Fruit fly (Drosophila melanogaster) whole organism, wandering third instar larva: ENCODE measurements around the gene BoYb.

Experiments
- Abd-B ChIP-seq: fragments of >200 bp; optimal IDR thresholded peaks from 2 replicates; lab custom pipeline; 2017; ENCODE audit warnings: missing biosample characterization, missing genetic modification characterization
- CG32264 ChIP-seq: fragments of 200-800 bp; sonication (Bioruptor generic); optimal IDR thresholded peaks from 2 replicates; lab custom pipeline; 2016; ENCODE audit warnings: missing biosample characterization, missing genetic modification characterization
- CG9705 ChIP-seq: fragments of 200-800 bp; sonication (Bioruptor generic); optimal IDR thresholded peaks from 2 replicates; lab custom pipeline; 2018; ENCODE audit warnings: missing biosample characterization, mild to moderate bottlenecking, missing genetic modification characterization
- CrebA ChIP-seq: fragments of 200-800 bp; sonication (Bioruptor generic); optimal IDR thresholded peaks from 2 replicates; lab custom pipeline; 2016; ENCODE audit warnings: missing biosample characterization, mild to moderate bottlenecking, missing genetic modification characterization, borderline replicate concordance
- Dfd ChIP-seq: fragments of >200 bp; optimal IDR thresholded peaks from 2 replicates; lab custom pipeline; 2017; ENCODE audit warnings: missing biosample characterization, missing genetic modification characterization
- Dif ChIP-seq: fragments of 200-275, 200-300 bp; sonication (Bioruptor generic); optimal IDR thresholded peaks from 2 replicates; lab custom pipeline; 2018; ENCODE audit warnings: missing biosample characterization, missing genetic modification characterization; ENCODE audit not compliant: partially characterized antibody
- GATAd ChIP-seq: sonication (Bioruptor generic); optimal IDR thresholded peaks from 2 replicates; lab custom pipeline; 2016; ENCODE audit warnings: missing biosample characterization, missing genetic modification characterization
- HLH106 ChIP-seq: fragments of 200-800 bp; optimal IDR thresholded peaks from 3 replicates; lab custom pipeline; 2019; ENCODE audit warnings: missing biosample characterization, mild to moderate bottlenecking, missing genetic modification characterization, moderate library complexity
- Hnf4 ChIP-seq: fragments of 200-800 bp; sonication (Bioruptor generic); optimal IDR thresholded peaks from 2 replicates; lab custom pipeline; 2016; ENCODE audit warnings: missing biosample characterization, mild to moderate bottlenecking, missing genetic modification characterization
- Hr78 ChIP-seq: fragments of >200 bp; optimal IDR thresholded peaks from 2 replicates; lab custom pipeline; 2017; ENCODE audit warnings: missing biosample characterization, missing genetic modification characterization
- Hr83 ChIP-seq: fragments of 200-300 bp; sonication (Bioruptor generic); optimal IDR thresholded peaks from 2 replicates; lab custom pipeline; 2016; ENCODE audit warnings: missing biosample characterization, mild to moderate bottlenecking, missing genetic modification characterization, moderate library complexity; ENCODE audit not compliant: poor library complexity, severe bottlenecking
- N ChIP-seq: fragments of >200 bp; optimal IDR thresholded peaks from 2 replicates; lab custom pipeline; 2018; ENCODE audit warnings: missing biosample characterization, missing external identifiers, missing genetic modification characterization
- OdsH ChIP-seq: fragments of 200-800 bp; sonication (Bioruptor generic); optimal IDR thresholded peaks from 2 replicates; lab custom pipeline; 2016; ENCODE audit warnings: missing biosample characterization, mild to moderate bottlenecking, missing genetic modification characterization
- Rel ChIP-seq, 2 experiments: fragments of 200-800 bp; sonication (Bioruptor generic) in 1 of 2; optimal IDR thresholded peaks; 2 replicates in 1 of 2; 3 replicates in 1 of 2; lab custom pipeline; 2016 to 2019; ENCODE audit warnings: mild to moderate bottlenecking in 2 of 2, missing biosample characterization in 2 of 2, missing genetic modification characterization in 2 of 2, moderate library complexity in 1 of 2
- Sp1 ChIP-seq: fragments of 200-800 bp; sonication (Bioruptor generic); optimal IDR thresholded peaks from 3 replicates; lab custom pipeline; 2019; ENCODE audit warnings: missing biosample characterization, mild to moderate bottlenecking, missing genetic modification characterization, moderate library complexity
- Vsx2 ChIP-seq: fragments of 200-300, 225-300 bp; sonication (Bioruptor generic); optimal IDR thresholded peaks from 2 replicates; lab custom pipeline; 2018; ENCODE audit warnings: missing biosample characterization, missing genetic modification characterization; ENCODE audit not compliant: partially characterized antibody
- br ChIP-seq: fragments of 200-800 bp; sonication (Bioruptor generic); optimal IDR thresholded peaks from 2 replicates; lab custom pipeline; 2016; ENCODE audit warnings: missing biosample characterization, missing genetic modification characterization
- brk ChIP-seq: fragments of 200-800 bp; sonication (Bioruptor generic); optimal IDR thresholded peaks from 2 replicates; lab custom pipeline; 2016; ENCODE audit warnings: missing biosample characterization, mild to moderate bottlenecking, missing genetic modification characterization
- dl ChIP-seq, 2 experiments: fragments of 175-275, 200-275 bp in 1 of 2; fragments of 200-275 bp in 1 of 2; sonication (Bioruptor generic); optimal IDR thresholded peaks; lab custom pipeline; 2018; ENCODE audit warnings: mild to moderate bottlenecking in 2 of 2, missing biosample characterization in 2 of 2, missing genetic modification characterization in 2 of 2, moderate library complexity in 2 of 2; ENCODE audit not compliant: partially characterized antibody in 2 of 2, insufficient read depth in 1 of 2
- dmrt93B ChIP-seq: fragments of 200-800 bp; sonication (Bioruptor generic); optimal IDR thresholded peaks from 2 replicates; lab custom pipeline; 2018; ENCODE audit warnings: missing biosample characterization, mild to moderate bottlenecking, missing genetic modification characterization
- dsf ChIP-seq: sonication (Bioruptor generic); optimal IDR thresholded peaks from 2 replicates; lab custom pipeline; 2016; ENCODE audit warnings: missing biosample characterization, missing genetic modification characterization, borderline replicate concordance
- ey ChIP-seq: fragments of 200-800 bp; sonication (Bioruptor generic); optimal IDR thresholded peaks from 2 replicates; lab custom pipeline; 2016; ENCODE audit warnings: missing biosample characterization, missing genetic modification characterization
- fru ChIP-seq: fragments of 200-800 bp; sonication (Bioruptor generic); optimal IDR thresholded peaks from 3 replicates; lab custom pipeline; 2016; ENCODE audit warnings: missing biosample characterization, mild to moderate bottlenecking, missing genetic modification characterization
- h ChIP-seq: fragments of 200-800 bp; sonication (Bioruptor generic); optimal IDR thresholded peaks from 3 replicates; lab custom pipeline; 2016; ENCODE audit warnings: missing biosample characterization, mild to moderate bottlenecking, missing genetic modification characterization
- jim ChIP-seq: fragments of 175-275, 200-325 bp; sonication (Bioruptor generic); optimal IDR thresholded peaks from 2 replicates; lab custom pipeline; 2016; ENCODE audit warnings: missing biosample characterization, mild to moderate bottlenecking, missing genetic modification characterization
- lola ChIP-seq: fragments of >200 bp; optimal IDR thresholded peaks from 2 replicates; lab custom pipeline; 2017; ENCODE audit warnings: missing biosample characterization, missing genetic modification characterization
- pan ChIP-seq: fragments of >200 bp; optimal IDR thresholded peaks from 2 replicates; lab custom pipeline; 2017
- psq ChIP-seq: fragments of 200-800 bp; sonication (Bioruptor generic); optimal IDR thresholded peaks from 3 replicates; lab custom pipeline; 2017; ENCODE audit warnings: missing biosample characterization, mild to moderate bottlenecking, missing genetic modification characterization, moderate library complexity
- rgr ChIP-seq: fragments of 200-800 bp; sonication (Bioruptor generic); optimal IDR thresholded peaks from 3 replicates; lab custom pipeline; 2016; ENCODE audit warnings: missing biosample characterization, mild to moderate bottlenecking, missing genetic modification characterization
- sv ChIP-seq: fragments of 200-800 bp; sonication (Bioruptor generic); optimal IDR thresholded peaks from 3 replicates; lab custom pipeline; 2016; ENCODE audit warnings: missing biosample characterization, missing genetic modification characterization
- usp ChIP-seq: fragments of >200 bp; optimal IDR thresholded peaks from 2 replicates; lab custom pipeline; 2017; ENCODE audit warnings: missing biosample characterization, missing genetic modification characterization

BoYb gene

dm6 chr3L:22909914-22910541, 8.3 kb downstream of the BoYb start, which contains the start of gene CG12768:
TSS of gene CG12768 (plus strand) at chr3L:22910491.
- peak; percentile 2 for TF ChIP-seq fru (GFP tag; lab: Kevin White, UChicago)
- peak; percentile 45 for TF ChIP-seq dmrt93B (GFP tag; lab: Kevin White, UChicago)
- no peak for TF ChIP-seq h (GFP tag; lab: Kevin White, UChicago)
- TF ChIP-seq Sp1 (GFP tag; lab: Kevin White, UChicago), result peak; percentile 54
- TF ChIP-seq psq, result peak; percentile 16
- TF ChIP-seq HLH106, result peak; percentile 52
- no peak for TF ChIP-seq br
- peak; percentile 70 for TF ChIP-seq Dif (GFP tag; lab: Kevin White, UChicago)
- TF ChIP-seq dl (GFP tag; optimal IDR thresholded peaks at IDR 0.05; lab: Kevin White, UChicago; ENCODE audit: insufficient read depth in 1 of 2, partially characterized antibody in 2 of 2), result peak; percentile 61 to 62
- TF ChIP-seq Vsx2 (GFP tag; lab: Kevin White, UChicago), result peak; percentile 47

dm6 chr3L:22940249-22940648, 38.5 kb downstream of the BoYb start:
- no peak for TF ChIP-seq Hr83 (GFP tag; lab: Kevin White, UChicago)
- no peak for TF ChIP-seq ey
- no peak for TF ChIP-seq psq
- no peak for TF ChIP-seq fru (GFP tag; lab: Kevin White, UChicago)
- TF ChIP-seq Dfd (GFP tag; lab: Kevin White, UChicago), result no peak
- no peak for TF ChIP-seq rgr (GFP tag; lab: Kevin White, UChicago)
- TF ChIP-seq CG32264 (GFP tag; lab: Kevin White, UChicago), result no peak
- TF ChIP-seq OdsH (GFP tag; lab: Kevin White, UChicago), result no peak
- no peak for TF ChIP-seq usp (GFP tag; lab: Kevin White, UChicago)
- TF ChIP-seq HLH106, result no peak
- TF ChIP-seq CG9705, result no peak
- no peak for TF ChIP-seq dsf (GFP tag; lab: Kevin White, UChicago)
- TF ChIP-seq GATAd (GFP tag; lab: Kevin White, UChicago), result no peak
- TF ChIP-seq jim (GFP tag; lab: Kevin White, UChicago), result no peak
- TF ChIP-seq CrebA, result no peak
- TF ChIP-seq sv (GFP tag; lab: Kevin White, UChicago), result no peak
- TF ChIP-seq Hr78 (GFP tag; lab: Kevin White, UChicago), result no peak
- no peak for TF ChIP-seq Abd-B (GFP tag; lab: Kevin White, UChicago)
- TF ChIP-seq Rel (GFP tag; optimal IDR thresholded peaks at IDR 0.05; lab: Kevin White, UChicago), result no peak
- no peak for TF ChIP-seq Rel (tag; optimal IDR thresholded peaks at IDR 0.05; lab: Kevin White, UChicago)

dm6 chr3L:22943484-22943883, 41.8 kb downstream of the BoYb start:
- TF ChIP-seq brk, result no peak

- no peak for TF ChIP-seq Vsx2 (GFP tag; lab: Kevin White, UChicago)
- TF ChIP-seq lola, result no peak
- no peak for TF ChIP-seq N (GFP tag; lab: Kevin White, UChicago)
- TF ChIP-seq dmrt93B (GFP tag; lab: Kevin White, UChicago), result no peak
- TF ChIP-seq jim (GFP tag; lab: Kevin White, UChicago), result no peak
- TF ChIP-seq Hnf4 (GFP tag; lab: Kevin White, UChicago), result no peak
These were observed 42.8 kb downstream of the BoYb start for dm6 chr3L:22944493-22944892.

- TF ChIP-seq pan (lab: Kevin White, UChicago) (no peak), rgr (GFP tag; lab: Kevin White, UChicago) (no peak), dl (GFP tag; optimal IDR thresholded peaks at IDR 0.05; lab: Kevin White, UChicago; ENCODE audit: insufficient read depth in 1 of 2, partially characterized antibody in 2 of 2) (peak; percentile 27 to 75), Rel (GFP tag; optimal IDR thresholded peaks at IDR 0.05; lab: Kevin White, UChicago) (no peak), Rel (tag; optimal IDR thresholded peaks at IDR 0.05; lab: Kevin White, UChicago) (peak; percentile 63), Dif (GFP tag; lab: Kevin White, UChicago) (peak; percentile 52)
These were observed 43.7 kb downstream of the BoYb start, which contains the start of gene Mes2 for dm6 chr3L:22945264-22945941. TSS of gene Mes2 (plus strand) at chr3L:22945657.
